6 worm cellular contexts compared by ENCODE assay signal in the genomic region with DNA sequence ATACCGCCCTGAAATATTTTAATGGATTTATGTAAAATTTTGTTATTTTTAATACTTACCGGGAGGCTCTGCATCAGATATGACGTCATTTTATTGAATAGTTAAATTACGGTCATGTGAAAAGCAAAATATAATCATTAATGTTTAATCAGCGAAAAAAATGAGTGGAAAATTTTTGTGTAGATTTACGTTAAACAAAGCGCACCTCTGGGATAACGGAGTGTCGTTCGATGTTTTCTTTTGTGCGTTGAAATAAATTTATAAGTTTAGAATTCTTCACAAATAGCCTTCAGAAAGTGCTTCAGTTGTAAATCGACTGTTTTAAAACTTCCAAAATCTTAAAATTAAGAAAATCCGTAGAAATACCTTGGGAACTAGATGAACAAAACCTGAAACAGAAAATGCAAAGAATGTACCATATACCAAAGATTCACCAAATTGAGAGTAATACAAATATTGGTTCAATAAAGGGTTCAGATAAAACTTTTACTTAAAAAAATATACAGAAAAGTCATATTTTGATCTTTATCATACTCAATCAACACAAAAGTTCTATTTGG.
TF ChIP-seq lines count a peak whose summit lies in the region.

Gene K01D12.20 (minus strand): TSS at position 138 of the 560 bp plus-strand sequence.
Gene miga-1 (minus strand): TSS at position 183 of the 560 bp plus-strand sequence.

TF ChIP-seq in whole organism, L1 larva, 84 proteins besides CTCF, POLR2A, EP300 and RAD21 (continues in another document):
- TF ChIP-seq ceh-82 (tag; optimal IDR thresholded peaks at IDR 0.05; lab: Kevin White, UChicago) (peak in 2 of 3 experiments; percentile 8 to 11), tbx-2 (tag; optimal IDR thresholded peaks at IDR 0.05; lab: Kevin White, UChicago) (peak; percentile 31), C16A3.4 (tag; optimal IDR thresholded peaks at IDR 0.05; lab: Kevin White, UChicago) (peak; percentile 56), swsn-7 (tag; optimal IDR thresholded peaks at IDR 0.05; lab: Kevin White, UChicago) (peak; percentile 43), snu-23 (GFP tag; optimal IDR thresholded peaks at IDR 0.05; lab: Kevin White, UChicago) (peak; percentile 57), dsc-1 (tag; optimal IDR thresholded peaks at IDR 0.05; lab: Kevin White, UChicago) (peak; percentile 42), fkh-10 (GFP tag; optimal IDR thresholded peaks at IDR 0.05; lab: Kevin White, UChicago) (no peak), skn-1 (tag; optimal IDR thresholded peaks at IDR 0.05; lab: Kevin White, UChicago) (peak; percentile 22), nhr-90 (tag; optimal IDR thresholded peaks at IDR 0.05; lab: Kevin White, UChicago; ENCODE audit: poor library complexity) (peak; percentile 49), nhr-47 (tag; optimal IDR thresholded peaks at IDR 0.05; lab: Kevin White, UChicago) (peak; percentile 56), lin-15B (tag; optimal IDR thresholded peaks at IDR 0.05; lab: Kevin White, UChicago) (peak; percentile 28), lin-13 (GFP tag; optimal IDR thresholded peaks at IDR 0.05; lab: Kevin White, UChicago) (no peak), xbp-1 (tag; optimal IDR thresholded peaks at IDR 0.05; lab: Kevin White, UChicago) (peak; percentile 32)

TF ChIP-seq in whole organism, L2 larva, 48 proteins besides CTCF, POLR2A, EP300 and RAD21 (continues in another document):
- TF ChIP-seq lin-39 (tag; optimal IDR thresholded peaks at IDR 0.05; lab: Kevin White, UChicago) (no peak), R02D3.7 (tag; optimal IDR thresholded peaks at IDR 0.05; lab: Kevin White, UChicago) (peak; percentile 89), nhr-129 (tag; optimal IDR thresholded peaks at IDR 0.05; lab: Kevin White, UChicago) (peak; percentile 13), nhr-12 (tag; optimal IDR thresholded peaks at IDR 0.05; lab: Kevin White, UChicago) (no peak), lsy-2 (tag; optimal IDR thresholded peaks at IDR 0.05; lab: Kevin White, UChicago) (peak in 1 of 2 experiments; percentile 65), unc-55 (GFP tag; optimal IDR thresholded peaks at IDR 0.05; lab: Kevin White, UChicago) (peak; percentile 54), ZK546.5 (tag; optimal IDR thresholded peaks at IDR 0.05; lab: Kevin White, UChicago) (no peak), sma-9 (GFP tag; optimal IDR thresholded peaks at IDR 0.05; lab: Kevin White, UChicago) (peak; percentile 61), sma-9 (tag; optimal IDR thresholded peaks at IDR 0.05; lab: Kevin White, UChicago) (no peak), snpc-4 (tag; optimal IDR thresholded peaks at IDR 0.05; lab: Kevin White, UChicago) (no peak), unc-39 (tag; optimal IDR thresholded peaks at IDR 0.05; lab: Kevin White, UChicago) (no peak), C34F6.9 (tag; optimal IDR thresholded peaks at IDR 0.05; lab: Kevin White, UChicago) (peak; percentile 57), nhr-77 (tag; optimal IDR thresholded peaks at IDR 0.05; lab: Kevin White, UChicago) (no peak), crh-2 (tag; optimal IDR thresholded peaks at IDR 0.05; lab: Kevin White, UChicago) (peak; percentile 9), mab-5 (tag; optimal IDR thresholded peaks at IDR 0.05; lab: Kevin White, UChicago) (no peak)

TF ChIP-seq in whole organism, L3 larva, 47 proteins besides CTCF, POLR2A, EP300 and RAD21 (continues in another document):
- peak; percentile 18 for TF ChIP-seq pqm-1 (tag; optimal IDR thresholded peaks at IDR 0.05; lab: Kevin White, UChicago)
- no peak for TF ChIP-seq jun-1 (tag; optimal IDR thresholded peaks at IDR 0.05; lab: Kevin White, UChicago)
- no peak for TF ChIP-seq nhr-25 (tag; optimal IDR thresholded peaks at IDR 0.05; lab: Kevin White, UChicago)
- TF ChIP-seq ceh-82 (tag; optimal IDR thresholded peaks at IDR 0.05; lab: Kevin White, UChicago): no peak
- TF ChIP-seq unc-62 (GFP tag; optimal IDR thresholded peaks at IDR 0.05; lab: Kevin White, UChicago): no peak
- TF ChIP-seq R02D3.7 (tag; optimal IDR thresholded peaks at IDR 0.05; lab: Kevin White, UChicago): peak; percentile 93
- peak; percentile 34 for TF ChIP-seq snpc-4 (tag; optimal IDR thresholded peaks at IDR 0.05; lab: Kevin White, UChicago)
- no peak for TF ChIP-seq nhr-12 (tag; optimal IDR thresholded peaks at IDR 0.05; lab: Kevin White, UChicago)
- TF ChIP-seq pha-4 (tag; optimal IDR thresholded peaks at IDR 0.05; lab: Kevin White, UChicago): peak; percentile 64
- TF ChIP-seq aly-2 (tag; optimal IDR thresholded peaks at IDR 0.05; lab: Kevin White, UChicago): no peak
- no peak for TF ChIP-seq nhr-77 (tag; optimal IDR thresholded peaks at IDR 0.05; lab: Kevin White, UChicago)
- TF ChIP-seq ceh-28 (tag; optimal IDR thresholded peaks at IDR 0.05; lab: Kevin White, UChicago): no peak
- no peak for TF ChIP-seq sea-2 (GFP tag; optimal IDR thresholded peaks at IDR 0.05; lab: Kevin White, UChicago)
- TF ChIP-seq nhr-76 (tag; optimal IDR thresholded peaks at IDR 0.05; lab: Kevin White, UChicago): no peak
- peak; percentile 47 for TF ChIP-seq lin-15B (tag; optimal IDR thresholded peaks at IDR 0.05; lab: Kevin White, UChicago)

TF ChIP-seq in whole organism, L4 larva, 104 proteins besides CTCF, POLR2A, EP300 and RAD21:
- no peak for TF ChIP-seq zfp-2 (tag; optimal IDR thresholded peaks at IDR 0.05; lab: Kevin White, UChicago)
- TF ChIP-seq nhr-6 (tag; optimal IDR thresholded peaks at IDR 0.05; lab: Kevin White, UChicago): peak; percentile 92
- no peak for TF ChIP-seq pha-4 (GFP tag; IDR thresholded peaks at IDR 0.05; lab: Robert Waterston, UW)
- no peak for TF ChIP-seq pha-4 (tag; optimal IDR thresholded peaks at IDR 0.05; lab: Kevin White, UChicago)
- TF ChIP-seq aha-1 (tag; lab: Kevin White, UChicago): peak; percentile 69
- TF ChIP-seq madf-5 (GFP tag; IDR thresholded peaks at IDR 0.05; lab: Robert Waterston, UW): no peak
- TF ChIP-seq rbr-2 (tag; optimal IDR thresholded peaks at IDR 0.05; lab: Kevin White, UChicago): peak; percentile 4
- peak; percentile 97 for TF ChIP-seq Y48G9A.11 (GFP tag; IDR thresholded peaks at IDR 0.05; lab: Robert Waterston, UW)
- TF ChIP-seq snpc-4 (tag; optimal IDR thresholded peaks at IDR 0.05; lab: Kevin White, UChicago): no peak
- TF ChIP-seq daf-16 (GFP tag; optimal IDR thresholded peaks at IDR 0.05; lab: Kevin White, UChicago): no peak
- peak; percentile 38 for TF ChIP-seq daf-16 (tag; optimal IDR thresholded peaks at IDR 0.05; lab: Kevin White, UChicago)
- TF ChIP-seq lin-29 (GFP tag; IDR thresholded peaks at IDR 0.05; lab: Robert Waterston, UW): no peak
- peak; percentile 78 for TF ChIP-seq R02D3.7 (tag; optimal IDR thresholded peaks at IDR 0.05; lab: Kevin White, UChicago)
- TF ChIP-seq T20F7.1 (GFP tag; optimal IDR thresholded peaks at IDR 0.05; lab: Kevin White, UChicago): peak; percentile 97
- peak; percentile 42 for TF ChIP-seq hlh-30 (tag; optimal IDR thresholded peaks at IDR 0.05; lab: Kevin White, UChicago; ENCODE audit: insufficient read depth)
- no peak for TF ChIP-seq T26A8.4 (GFP tag; IDR thresholded peaks at IDR 0.05; lab: Robert Waterston, UW)

TF ChIP-seq in whole organism, mixed stage, embryonic, 35 proteins besides CTCF, POLR2A, EP300 and RAD21:
- TF ChIP-seq zip-8 (tag; optimal IDR thresholded peaks at IDR 0.05; lab: Kevin White, UChicago): peak; percentile 71
- no peak for TF ChIP-seq ztf-11 (tag; optimal IDR thresholded peaks at IDR 0.05; lab: Kevin White, UChicago)

TF ChIP-seq in whole organism, young adult, 124 proteins besides CTCF, POLR2A, EP300 and RAD21:
- TF ChIP-seq bed-1 (GFP tag; IDR thresholded peaks at IDR 0.05; lab: Robert Waterston, UW) (no peak), F57A8.1 (GFP tag; optimal IDR thresholded peaks at IDR 0.05; lab: Kevin White, UChicago) (no peak), egrh-3 (GFP tag; IDR thresholded peaks at IDR 0.05; lab: Robert Waterston, UW) (no peak), attf-5 (GFP tag; optimal IDR thresholded peaks at IDR 0.05; lab: Kevin White, UChicago) (peak; percentile 7), madf-6 (GFP tag; IDR thresholded peaks at IDR 0.05; lab: Robert Waterston, UW) (peak; percentile 29; the same call in 1 of the 2 replicates), atf-7 (tag; optimal IDR thresholded peaks at IDR 0.05; lab: Kevin White, UChicago) (peak; percentile 33), nhr-80 (tag; optimal IDR thresholded peaks at IDR 0.05; lab: Kevin White, UChicago) (peak; percentile 18), F23B12.7 (tag; optimal IDR thresholded peaks at IDR 0.05; lab: Kevin White, UChicago; ENCODE audit: insufficient read depth) (peak; percentile 4), attf-3 (GFP tag; conservative IDR thresholded peaks at IDR 0.05; lab: Robert Waterston, UW) (peak; percentile 96)
